Worm (Caenorhabditis elegans) whole organism, midembryonic: ENCODE results near the gene grd-1.

Experiments
- T22C8.4 ChIP-seq: fragments of 200-800 bp; sonication (Bioruptor generic); IDR thresholded peaks from 2 replicates; pipeline ENCODE4 v1.3.6; 2022; ENCODE audit warnings: missing genetic modification characterization, missing compliant biosample characterization
- klf-2 ChIP-seq: fragments of 200-800 bp; sonication (Bioruptor generic); conservative IDR thresholded peaks from 2 replicates; pipeline ENCODE4 v1.3.6; 2022; ENCODE audit warnings: missing genetic modification reagents, missing genetic modification characterization, missing compliant biosample characterization
- med-1 ChIP-seq: sonication (generic microtip); optimal IDR thresholded peaks from 2 replicates; lab custom pipeline; 2017; ENCODE audit warnings: missing genetic modification characterization, mild to moderate bottlenecking, missing compliant biosample characterization, antibody characterized with exemption, missing genetic modification reagents; ENCODE audit not compliant: insufficient read depth
- ref-1 ChIP-seq: fragments of 200-800 bp; sonication (Bioruptor generic); conservative IDR thresholded peaks from 2 replicates; pipeline ENCODE4 v1.3.6; 2022; ENCODE audit warnings: missing genetic modification reagents, missing genetic modification characterization, missing compliant biosample characterization
- tab-1 ChIP-seq: fragments of 200-800 bp; sonication (Bioruptor generic); IDR thresholded peaks from 2 replicates; pipeline ENCODE4 v1.3.6; 2022; ENCODE audit warnings: missing genetic modification characterization, missing compliant biosample characterization
- ztf-23 ChIP-seq: fragments of 200-800 bp; sonication (Bioruptor generic); IDR thresholded peaks from 2 replicates; pipeline ENCODE4 v1.3.6; 2022; ENCODE audit warnings: missing genetic modification reagents, missing genetic modification characterization, missing compliant biosample characterization
- ztf-29 ChIP-seq: fragments of 200-800 bp; sonication (Bioruptor generic); IDR thresholded peaks from 2 replicates; pipeline ENCODE4 v1.3.6; 2022; ENCODE audit warnings: missing genetic modification reagents, missing genetic modification characterization, missing compliant biosample characterization

- no peak for TF ChIP-seq T22C8.4 (GFP tag; lab: Robert Waterston, UW)
- no peak for TF ChIP-seq ztf-23 (GFP tag; lab: Robert Waterston, UW)
- TF ChIP-seq klf-2 (GFP tag; lab: Robert Waterston, UW) = no peak
- TF ChIP-seq ref-1 (GFP tag; lab: Robert Waterston, UW) = no peak
- TF ChIP-seq tab-1 (GFP tag; lab: Robert Waterston, UW) = no peak
- no peak for TF ChIP-seq ztf-29
- TF ChIP-seq med-1 (GFP tag; lab: Kevin White, UChicago) = no peak
Observed at ce11 chrX:11097343-11097742, 11.9 kb upstream of the grd-1 start.
